Fruit fly (Drosophila melanogaster) whole organism, prepupa: ENCODE measurements around the gene CAHbeta.

Experiments used
- CG34406 ChIP-seq: fragments of 200-800 bp; sonication (Bioruptor generic); optimal IDR thresholded peaks from 3 replicates; lab custom pipeline; 2016; ENCODE audit warnings: missing biosample characterization, missing genetic modification characterization
- dsx ChIP-seq: fragments of 200-800 bp; optimal IDR thresholded peaks from 3 replicates; lab custom pipeline; 2019; ENCODE audit warnings: missing biosample characterization, mild to moderate bottlenecking, missing genetic modification characterization, moderate library complexity; ENCODE audit not compliant: poor library complexity, severe bottlenecking

DNA sequence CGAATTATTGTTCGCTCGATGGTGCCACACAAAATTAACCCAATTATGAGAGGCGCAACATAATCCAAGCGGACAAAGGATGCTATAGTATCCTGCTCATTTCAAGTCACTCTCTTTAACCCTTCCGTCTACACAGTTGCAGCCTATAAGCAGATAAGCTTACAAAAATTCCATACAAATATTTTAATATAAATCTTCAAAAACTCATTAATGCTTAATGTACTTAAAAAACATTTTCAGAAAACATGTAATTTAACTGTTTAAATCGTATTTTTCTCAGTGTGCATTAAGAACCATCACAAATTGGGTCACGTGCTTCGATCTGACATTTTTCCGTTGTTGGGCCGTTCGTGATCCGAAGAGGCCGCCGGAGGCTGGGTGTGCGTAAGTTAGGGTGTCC, 11.8 kb upstream of the CAHbeta start:
- peak; percentile 66 for TF ChIP-seq CG34406 (GFP tag; lab: Kevin White, UChicago)
- no peak for TF ChIP-seq dsx (GFP tag; lab: Kevin White, UChicago)
